Worm (Caenorhabditis elegans): ENCODE measurements around the gene apx-1.

Gene apx-1

ce11 chrV:3234887-3235286 lies 24.9 kb downstream of the apx-1 start, which contains the start of gene K08D9.6:
TSS of gene K08D9.6 (minus strand) at chrV:3234987.
- TF ChIP-seq F13H6.1 (tag; optimal IDR thresholded peaks at IDR 0.05) (no peak), unc-42 (tag; optimal IDR thresholded peaks at IDR 0.05) (no peak), zip-5 (tag; optimal IDR thresholded peaks at IDR 0.05) (no peak), ceh-48 (tag; optimal IDR thresholded peaks at IDR 0.05) (no peak), gmeb-2 (tag; optimal IDR thresholded peaks at IDR 0.05) (no peak), ceh-31 (tag; optimal IDR thresholded peaks at IDR 0.05) (no peak), lim-6 (tag; optimal IDR thresholded peaks at IDR 0.05) (no peak), elt-2 (tag; optimal IDR thresholded peaks at IDR 0.05) (no peak), pat-9 (tag; optimal IDR thresholded peaks at IDR 0.05) (no peak), ref-2 (tag; optimal IDR thresholded peaks at IDR 0.05) (no peak)

ce11 chrV:3236610-3237009 lies 26.6 kb downstream of the apx-1 start, which contains the start of the genes K08D9.9 and str-16:
TSS of gene K08D9.9 (minus strand) at chrV:3236710.
TSS of gene str-16 (plus strand) at chrV:3236875.
- TF ChIP-seq sox-2 (GFP tag; IDR thresholded peaks at IDR 0.05) = no peak
- no peak for TF ChIP-seq hlh-6 (tag; optimal IDR thresholded peaks at IDR 0.05)
- no peak for TF ChIP-seq sox-4 (tag; optimal IDR thresholded peaks at IDR 0.05)
- no peak for TF ChIP-seq gmeb-2 (tag; optimal IDR thresholded peaks at IDR 0.05)
- no peak for TF ChIP-seq ztf-16 (tag; optimal IDR thresholded peaks at IDR 0.05)
- TF ChIP-seq K02D7.2 (tag; optimal IDR thresholded peaks at IDR 0.05) = no peak
- no peak for TF ChIP-seq hlh-8 (tag; optimal IDR thresholded peaks at IDR 0.05)

DNA sequence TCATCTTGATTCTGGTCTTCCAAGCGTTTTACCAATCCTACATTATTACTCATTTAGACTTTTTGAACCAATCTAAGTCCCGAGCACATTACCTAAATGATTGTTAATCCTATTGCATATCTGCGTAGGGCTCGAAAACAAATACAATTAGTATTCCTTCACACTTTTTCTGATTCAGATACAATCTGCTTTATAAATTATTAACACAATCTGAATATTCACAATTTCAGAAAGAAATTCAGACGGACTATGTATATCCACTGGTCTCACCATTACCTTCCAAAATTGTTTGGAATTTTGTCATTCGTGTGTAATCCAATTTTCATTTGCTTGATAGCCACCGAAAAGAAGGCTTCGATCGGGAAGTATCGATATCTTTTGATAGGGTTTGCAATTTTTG lies 31.2 kb downstream of the apx-1 start, which contains the start of gene srj-11:
Gene srj-11, plus strand, starts transcription at position 250 of the 400 bp plus-strand sequence.
- TF ChIP-seq elt-2 (tag; optimal IDR thresholded peaks at IDR 0.05) = no peak
- no peak for TF ChIP-seq unc-42 (tag; optimal IDR thresholded peaks at IDR 0.05)
- TF ChIP-seq ttx-3 (tag; optimal IDR thresholded peaks at IDR 0.05) = no peak
- TF ChIP-seq C38D4.7 (GFP tag; optimal IDR thresholded peaks at IDR 0.05) = no peak
- TF ChIP-seq tbx-7 (tag; optimal IDR thresholded peaks at IDR 0.05) = no peak
- no peak for TF ChIP-seq pqm-1 (tag; optimal IDR thresholded peaks at IDR 0.05)
- TF ChIP-seq hlh-30 (tag; optimal IDR thresholded peaks at IDR 0.05; ENCODE audit: insufficient read depth) = no peak
- TF ChIP-seq unc-86 (tag; optimal IDR thresholded peaks at IDR 0.05) = no peak

- TF ChIP-seq hlh-8 (tag; optimal IDR thresholded peaks at IDR 0.05) = no peak
- no peak for TF ChIP-seq nhr-11 (tag; optimal IDR thresholded peaks at IDR 0.05)
- no peak for TF ChIP-seq zip-5 (tag; optimal IDR thresholded peaks at IDR 0.05)
- no peak for TF ChIP-seq ref-2 (tag; optimal IDR thresholded peaks at IDR 0.05)
- no peak for TF ChIP-seq K09A11.1 (tag; optimal IDR thresholded peaks at IDR 0.05; ENCODE audit: insufficient read depth)
- no peak for TF ChIP-seq pha-2 (tag; optimal IDR thresholded peaks at IDR 0.05)
- TF ChIP-seq ttx-3 (tag; optimal IDR thresholded peaks at IDR 0.05) = no peak
- TF ChIP-seq hlh-6 (tag; optimal IDR thresholded peaks at IDR 0.05) = no peak
- TF ChIP-seq dmd-4 (tag; optimal IDR thresholded peaks at IDR 0.05; ENCODE audit: borderline replicate concordance) = no peak
- no peak for TF ChIP-seq rnt-1 (tag; optimal IDR thresholded peaks at IDR 0.05)
- TF ChIP-seq ceh-9 (tag; optimal IDR thresholded peaks at IDR 0.05) = no peak
- no peak for TF ChIP-seq C38D4.7 (GFP tag; optimal IDR thresholded peaks at IDR 0.05)
- no peak for TF ChIP-seq nhr-232 (tag; optimal IDR thresholded peaks at IDR 0.05)
- no peak for TF ChIP-seq hlh-13 (GFP tag; optimal IDR thresholded peaks at IDR 0.05)
- TF ChIP-seq hlh-30 (tag; optimal IDR thresholded peaks at IDR 0.05; ENCODE audit: insufficient read depth) = no peak
- TF ChIP-seq pag-3 (tag; optimal IDR thresholded peaks at IDR 0.05; ENCODE audit: borderline replicate concordance) = no peak
Measured at ce11 chrV:3242984-3243383, 33.0 kb downstream of the apx-1 start, which contains the start of gene gst-23. TSS of gene gst-23 (plus strand) at chrV:3243284.

DNA sequence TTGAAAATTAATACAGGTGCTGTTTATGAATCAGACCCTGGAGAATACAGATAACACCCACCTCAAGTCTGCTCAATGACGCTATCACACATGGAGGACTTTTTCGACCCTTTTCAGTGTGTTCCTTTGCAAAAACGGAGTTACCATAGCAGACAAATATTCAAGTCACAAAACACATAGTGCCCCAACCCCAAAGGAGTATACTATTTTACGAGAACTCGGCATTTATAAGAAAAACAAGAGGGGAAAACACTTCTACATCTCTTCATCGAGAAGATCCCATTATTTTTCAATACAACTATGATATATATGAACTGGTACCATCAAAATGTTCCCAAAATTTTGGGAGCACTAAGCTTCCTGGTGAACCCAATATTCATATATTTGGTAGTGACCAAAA lies 34.7 kb downstream of the apx-1 start, which contains the start of gene srj-7:
Gene srj-7, plus strand, starts transcription at position 301 of the 400 bp plus-strand sequence.
- TF ChIP-seq mec-3 (tag; optimal IDR thresholded peaks at IDR 0.05; ENCODE audit: borderline replicate concordance) (no peak), ceh-6 (GFP tag; optimal IDR thresholded peaks at IDR 0.05) (no peak), nfya-1 (tag; optimal IDR thresholded peaks at IDR 0.05) (no peak), fkh-10 (GFP tag; optimal IDR thresholded peaks at IDR 0.05) (no peak), rnt-1 (tag; optimal IDR thresholded peaks at IDR 0.05) (no peak), gmeb-2 (tag; optimal IDR thresholded peaks at IDR 0.05) (no peak), unc-86 (tag; optimal IDR thresholded peaks at IDR 0.05) (no peak)

Data from whole organism, late embryonic.